Fruit fly (Drosophila melanogaster) whole organism, wandering third instar larva: ENCODE results near the gene CG12320.

ENCODE experiments used
- Abd-B ChIP-seq: fragments of >200 bp; optimal IDR thresholded peaks from 2 replicates; lab custom pipeline; 2017; ENCODE audit warnings: missing biosample characterization, missing genetic modification characterization
- CG32264 ChIP-seq: fragments of 200-800 bp; sonication (Bioruptor generic); optimal IDR thresholded peaks from 2 replicates; lab custom pipeline; 2016; ENCODE audit warnings: missing biosample characterization, missing genetic modification characterization
- CG9705 ChIP-seq: fragments of 200-800 bp; sonication (Bioruptor generic); optimal IDR thresholded peaks from 2 replicates; lab custom pipeline; 2018; ENCODE audit warnings: missing biosample characterization, mild to moderate bottlenecking, missing genetic modification characterization
- CrebA ChIP-seq: fragments of 200-800 bp; sonication (Bioruptor generic); optimal IDR thresholded peaks from 2 replicates; lab custom pipeline; 2016; ENCODE audit warnings: missing biosample characterization, mild to moderate bottlenecking, missing genetic modification characterization, borderline replicate concordance
- Dfd ChIP-seq: fragments of >200 bp; optimal IDR thresholded peaks from 2 replicates; lab custom pipeline; 2017; ENCODE audit warnings: missing biosample characterization, missing genetic modification characterization
- Dif ChIP-seq: fragments of 200-275, 200-300 bp; sonication (Bioruptor generic); optimal IDR thresholded peaks from 2 replicates; lab custom pipeline; 2018; ENCODE audit warnings: missing biosample characterization, missing genetic modification characterization; ENCODE audit not compliant: partially characterized antibody
- GATAd ChIP-seq: sonication (Bioruptor generic); optimal IDR thresholded peaks from 2 replicates; lab custom pipeline; 2016; ENCODE audit warnings: missing biosample characterization, missing genetic modification characterization
- HLH106 ChIP-seq: fragments of 200-800 bp; optimal IDR thresholded peaks from 3 replicates; lab custom pipeline; 2019; ENCODE audit warnings: missing biosample characterization, mild to moderate bottlenecking, missing genetic modification characterization, moderate library complexity
- Hnf4 ChIP-seq: fragments of 200-800 bp; sonication (Bioruptor generic); optimal IDR thresholded peaks from 2 replicates; lab custom pipeline; 2016; ENCODE audit warnings: missing biosample characterization, mild to moderate bottlenecking, missing genetic modification characterization
- Hr78 ChIP-seq: fragments of >200 bp; optimal IDR thresholded peaks from 2 replicates; lab custom pipeline; 2017; ENCODE audit warnings: missing biosample characterization, missing genetic modification characterization
- Hr83 ChIP-seq: fragments of 200-300 bp; sonication (Bioruptor generic); optimal IDR thresholded peaks from 2 replicates; lab custom pipeline; 2016; ENCODE audit warnings: missing biosample characterization, mild to moderate bottlenecking, missing genetic modification characterization, moderate library complexity; ENCODE audit not compliant: poor library complexity, severe bottlenecking
- Jra ChIP-seq: sonication (Bioruptor generic); optimal IDR thresholded peaks from 2 replicates; lab custom pipeline; 2016; ENCODE audit warnings: missing biosample characterization, missing genetic modification characterization
- Mio ChIP-seq: sonication (Bioruptor generic); optimal IDR thresholded peaks from 2 replicates; lab custom pipeline; 2016; ENCODE audit warnings: missing biosample characterization, missing genetic modification characterization
- Myc ChIP-seq: fragments of >200 bp; optimal IDR thresholded peaks from 2 replicates; lab custom pipeline; 2017
- N ChIP-seq: fragments of >200 bp; optimal IDR thresholded peaks from 2 replicates; lab custom pipeline; 2018; ENCODE audit warnings: missing biosample characterization, missing external identifiers, missing genetic modification characterization
- OdsH ChIP-seq: fragments of 200-800 bp; sonication (Bioruptor generic); optimal IDR thresholded peaks from 2 replicates; lab custom pipeline; 2016; ENCODE audit warnings: missing biosample characterization, mild to moderate bottlenecking, missing genetic modification characterization
- Rel ChIP-seq, 2 experiments: fragments of 200-800 bp; sonication (Bioruptor generic) in 1 of 2; optimal IDR thresholded peaks; 2 replicates in 1 of 2; 3 replicates in 1 of 2; lab custom pipeline; 2016 to 2019; ENCODE audit warnings: mild to moderate bottlenecking in 2 of 2, missing biosample characterization in 2 of 2, missing genetic modification characterization in 2 of 2, moderate library complexity in 1 of 2
- Sp1 ChIP-seq: fragments of 200-800 bp; sonication (Bioruptor generic); optimal IDR thresholded peaks from 3 replicates; lab custom pipeline; 2019; ENCODE audit warnings: missing biosample characterization, mild to moderate bottlenecking, missing genetic modification characterization, moderate library complexity
- Vsx2 ChIP-seq: fragments of 200-300, 225-300 bp; sonication (Bioruptor generic); optimal IDR thresholded peaks from 2 replicates; lab custom pipeline; 2018; ENCODE audit warnings: missing biosample characterization, missing genetic modification characterization; ENCODE audit not compliant: partially characterized antibody
- br ChIP-seq: fragments of 200-800 bp; sonication (Bioruptor generic); optimal IDR thresholded peaks from 2 replicates; lab custom pipeline; 2016; ENCODE audit warnings: missing biosample characterization, missing genetic modification characterization
- brk ChIP-seq: fragments of 200-800 bp; sonication (Bioruptor generic); optimal IDR thresholded peaks from 2 replicates; lab custom pipeline; 2016; ENCODE audit warnings: missing biosample characterization, mild to moderate bottlenecking, missing genetic modification characterization
- dl ChIP-seq, 2 experiments: fragments of 175-275, 200-275 bp in 1 of 2; fragments of 200-275 bp in 1 of 2; sonication (Bioruptor generic); optimal IDR thresholded peaks; lab custom pipeline; 2018; ENCODE audit warnings: mild to moderate bottlenecking in 2 of 2, missing biosample characterization in 2 of 2, missing genetic modification characterization in 2 of 2, moderate library complexity in 2 of 2; ENCODE audit not compliant: partially characterized antibody in 2 of 2, insufficient read depth in 1 of 2
- dmrt93B ChIP-seq: fragments of 200-800 bp; sonication (Bioruptor generic); optimal IDR thresholded peaks from 2 replicates; lab custom pipeline; 2018; ENCODE audit warnings: missing biosample characterization, mild to moderate bottlenecking, missing genetic modification characterization
- dsf ChIP-seq: sonication (Bioruptor generic); optimal IDR thresholded peaks from 2 replicates; lab custom pipeline; 2016; ENCODE audit warnings: missing biosample characterization, missing genetic modification characterization, borderline replicate concordance
- ey ChIP-seq: fragments of 200-800 bp; sonication (Bioruptor generic); optimal IDR thresholded peaks from 2 replicates; lab custom pipeline; 2016; ENCODE audit warnings: missing biosample characterization, missing genetic modification characterization
- foxo ChIP-seq, 2 experiments: fragments of 200-800 bp; sonication (Bioruptor generic); optimal IDR thresholded peaks; 2 replicates in 1 of 2; 3 replicates in 1 of 2; lab custom pipeline; 2016 to 2017; ENCODE audit warnings: missing biosample characterization in 2 of 2, missing genetic modification characterization in 2 of 2
- fru ChIP-seq: fragments of 200-800 bp; sonication (Bioruptor generic); optimal IDR thresholded peaks from 3 replicates; lab custom pipeline; 2016; ENCODE audit warnings: missing biosample characterization, mild to moderate bottlenecking, missing genetic modification characterization
- h ChIP-seq: fragments of 200-800 bp; sonication (Bioruptor generic); optimal IDR thresholded peaks from 3 replicates; lab custom pipeline; 2016; ENCODE audit warnings: missing biosample characterization, mild to moderate bottlenecking, missing genetic modification characterization
- jim ChIP-seq: fragments of 175-275, 200-325 bp; sonication (Bioruptor generic); optimal IDR thresholded peaks from 2 replicates; lab custom pipeline; 2016; ENCODE audit warnings: missing biosample characterization, mild to moderate bottlenecking, missing genetic modification characterization
- lola ChIP-seq: fragments of >200 bp; optimal IDR thresholded peaks from 2 replicates; lab custom pipeline; 2017; ENCODE audit warnings: missing biosample characterization, missing genetic modification characterization
- pan ChIP-seq: fragments of >200 bp; optimal IDR thresholded peaks from 2 replicates; lab custom pipeline; 2017
- psq ChIP-seq: fragments of 200-800 bp; sonication (Bioruptor generic); optimal IDR thresholded peaks from 3 replicates; lab custom pipeline; 2017; ENCODE audit warnings: missing biosample characterization, mild to moderate bottlenecking, missing genetic modification characterization, moderate library complexity
- rgr ChIP-seq: fragments of 200-800 bp; sonication (Bioruptor generic); optimal IDR thresholded peaks from 3 replicates; lab custom pipeline; 2016; ENCODE audit warnings: missing biosample characterization, mild to moderate bottlenecking, missing genetic modification characterization
- sage ChIP-seq: fragments of 200-800 bp; sonication (Bioruptor generic); optimal IDR thresholded peaks from 2 replicates; lab custom pipeline; 2016; ENCODE audit warnings: missing biosample characterization, mild to moderate bottlenecking, missing genetic modification characterization
- sv ChIP-seq: fragments of 200-800 bp; sonication (Bioruptor generic); optimal IDR thresholded peaks from 3 replicates; lab custom pipeline; 2016; ENCODE audit warnings: missing biosample characterization, missing genetic modification characterization
- tai ChIP-seq: sonication (Bioruptor generic); optimal IDR thresholded peaks from 2 replicates; lab custom pipeline; 2016; ENCODE audit warnings: missing biosample characterization, missing genetic modification characterization
- usp ChIP-seq: fragments of >200 bp; optimal IDR thresholded peaks from 2 replicates; lab custom pipeline; 2017; ENCODE audit warnings: missing biosample characterization, missing genetic modification characterization
- woc ChIP-seq: sonication (Bioruptor generic); optimal IDR thresholded peaks from 2 replicates; lab custom pipeline; 2016; ENCODE audit warnings: missing biosample characterization, mild to moderate bottlenecking, missing genetic modification characterization

CG12320 gene

dm6 chr3R:18220211-18220749 is 32.3 kb downstream of the CG12320 start, which contains the start of the genes CG7988 and CG7183:
CG7988 (plus strand) TSS chr3R:18220526.
CG7183 (minus strand) TSS chr3R:18220699.
- TF ChIP-seq fru (GFP tag; lab: Kevin White, UChicago), result peak; percentile 98
- peak; percentile 96 for TF ChIP-seq ey (GFP tag; lab: Kevin White, UChicago)
- TF ChIP-seq N, result no peak
- peak; percentile 75 for TF ChIP-seq Mio (GFP tag; lab: Kevin White, UChicago)
- TF ChIP-seq dl (GFP tag; optimal IDR thresholded peaks at IDR 0.05; lab: Kevin White, UChicago; ENCODE audit: insufficient read depth in 1 of 2, partially characterized antibody in 2 of 2), result no peak
- no peak for TF ChIP-seq Rel (GFP tag; optimal IDR thresholded peaks at IDR 0.05; lab: Kevin White, UChicago)
- peak; percentile 81 for TF ChIP-seq Rel (tag; optimal IDR thresholded peaks at IDR 0.05; lab: Kevin White, UChicago)
- TF ChIP-seq psq (GFP tag; lab: Kevin White, UChicago), result peak; percentile 95
- TF ChIP-seq Vsx2 (GFP tag; lab: Kevin White, UChicago), result no peak
- TF ChIP-seq Hr78 (GFP tag; lab: Kevin White, UChicago), result no peak
- TF ChIP-seq Hr83, result no peak
- peak; percentile 98 for TF ChIP-seq Sp1 (GFP tag; lab: Kevin White, UChicago)
- peak; percentile 94 for TF ChIP-seq woc
- no peak for TF ChIP-seq brk (GFP tag; lab: Kevin White, UChicago)
- no peak for TF ChIP-seq pan (lab: Kevin White, UChicago)
- no peak for TF ChIP-seq Myc (lab: Kevin White, UChicago)
- TF ChIP-seq sage (GFP tag; lab: Kevin White, UChicago), result no peak
- peak; percentile 92 for TF ChIP-seq dmrt93B (GFP tag; lab: Kevin White, UChicago)
- no peak for TF ChIP-seq usp (GFP tag; lab: Kevin White, UChicago)
- peak; percentile 96 for TF ChIP-seq Jra
- TF ChIP-seq rgr (GFP tag; lab: Kevin White, UChicago), result peak; percentile 98
- peak; percentile 89 for TF ChIP-seq CG9705 (GFP tag; lab: Kevin White, UChicago)
- TF ChIP-seq sv (GFP tag; lab: Kevin White, UChicago), result peak; percentile 95
- TF ChIP-seq Dif (GFP tag; lab: Kevin White, UChicago), result no peak
- peak; percentile 98 for TF ChIP-seq h
- no peak for TF ChIP-seq lola (GFP tag; lab: Kevin White, UChicago)
- peak; percentile 97 for TF ChIP-seq Hnf4 (GFP tag; lab: Kevin White, UChicago)
- no peak for TF ChIP-seq tai (GFP tag; lab: Kevin White, UChicago)
- peak; percentile 79 for TF ChIP-seq CG32264 (GFP tag; lab: Kevin White, UChicago)
- TF ChIP-seq jim, result peak; percentile 35
- TF ChIP-seq br (GFP tag; lab: Kevin White, UChicago), result peak; percentile 95
- no peak for TF ChIP-seq Dfd (GFP tag; lab: Kevin White, UChicago)
- TF ChIP-seq CrebA (GFP tag; lab: Kevin White, UChicago), result no peak
- TF ChIP-seq OdsH (GFP tag; lab: Kevin White, UChicago), result peak; percentile 98
- peak; percentile 94 for TF ChIP-seq dsf (GFP tag; lab: Kevin White, UChicago)
- TF ChIP-seq foxo (GFP tag; optimal IDR thresholded peaks at IDR 0.05; lab: Kevin White, UChicago), result peak; percentile 49 to 98
- TF ChIP-seq GATAd (GFP tag; lab: Kevin White, UChicago), result peak; percentile 88
- TF ChIP-seq HLH106 (tag; lab: Kevin White, UChicago), result peak; percentile 98
- TF ChIP-seq Abd-B (GFP tag; lab: Kevin White, UChicago), result no peak

DNA sequence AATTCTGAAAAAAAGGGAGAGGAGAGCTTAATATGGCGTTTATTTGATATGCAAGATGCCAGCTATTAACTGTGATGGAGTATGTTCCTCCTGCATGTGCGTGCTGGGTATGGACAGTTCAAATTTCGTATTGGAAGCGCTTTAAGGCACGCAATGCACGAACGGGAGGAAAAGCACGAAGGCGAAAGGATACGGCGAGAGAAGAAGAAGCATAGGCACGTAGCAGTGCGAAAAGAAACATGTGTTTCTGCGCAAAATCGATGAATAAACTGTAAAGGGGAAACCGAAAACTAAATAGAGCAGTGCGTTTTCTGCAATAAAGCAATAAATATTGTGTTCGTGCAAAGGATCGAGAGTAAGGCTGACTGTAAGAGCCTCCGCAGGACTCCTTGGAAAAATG is 36.6 kb downstream of the CG12320 start, which contains the start of gene CG14314:
TSS of gene CG14314 (plus strand) at position 243 of the 400 bp plus-strand sequence.
- no peak for TF ChIP-seq Abd-B (GFP tag; lab: Kevin White, UChicago)
- no peak for TF ChIP-seq Hr83
- TF ChIP-seq Vsx2 (GFP tag; lab: Kevin White, UChicago), result no peak
- no peak for TF ChIP-seq CG32264 (GFP tag; lab: Kevin White, UChicago)
- TF ChIP-seq brk (GFP tag; lab: Kevin White, UChicago), result no peak
- TF ChIP-seq Jra, result no peak
- TF ChIP-seq HLH106 (tag; lab: Kevin White, UChicago), result no peak
- TF ChIP-seq foxo (GFP tag; optimal IDR thresholded peaks at IDR 0.05; lab: Kevin White, UChicago), result no peak
- TF ChIP-seq woc, result no peak
- TF ChIP-seq lola (GFP tag; lab: Kevin White, UChicago), result no peak
- TF ChIP-seq OdsH (GFP tag; lab: Kevin White, UChicago), result no peak
